Fruit fly (Drosophila melanogaster): Measurements from ENCODE around the gene Pdp.
A peak's percentile ranks its signal among the peaks of the same experiment; 100 is the strongest.

The Pdp gene

DNA sequence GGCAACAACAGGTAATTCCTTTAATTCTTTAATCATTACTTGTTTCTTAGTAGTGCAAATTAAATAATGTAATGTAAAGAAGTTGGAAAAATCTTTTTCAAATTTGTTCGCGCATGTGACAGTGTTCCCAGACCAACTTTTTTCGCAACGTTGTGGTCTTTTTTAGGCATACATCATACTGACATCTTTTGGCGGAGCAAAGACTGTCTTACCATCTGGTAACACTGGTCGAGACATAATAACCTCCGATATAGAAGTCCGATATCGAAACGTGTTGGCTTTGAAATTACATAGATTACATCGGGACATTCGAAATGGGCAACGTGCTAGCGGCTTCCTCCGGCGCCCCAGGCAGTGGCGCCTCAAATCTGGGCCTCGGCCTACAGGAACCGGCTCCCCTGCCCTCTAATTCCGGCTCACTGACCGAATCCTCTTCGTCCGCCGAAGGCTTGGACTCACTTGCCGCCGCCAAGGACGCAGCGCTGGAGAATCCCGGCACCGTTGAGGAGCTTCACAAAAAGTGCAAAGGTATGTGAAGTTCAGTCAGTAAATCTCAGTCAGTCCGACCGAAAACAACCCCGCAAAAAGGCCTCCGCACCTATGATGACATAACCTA is 2.8 kb upstream of the Pdp start (continued):
- TF ChIP-seq CG2875 (GFP tag; optimal IDR thresholded peaks at IDR 0.05) = no peak
- peak; percentile 18 for TF ChIP-seq CG17186 (GFP tag; optimal IDR thresholded peaks at IDR 0.05)
- TF ChIP-seq grn (GFP tag; optimal IDR thresholded peaks at IDR 0.05) = no peak
- TF ChIP-seq danr (GFP tag; IDR thresholded peaks at IDR 0.05) = no peak
- no peak for TF ChIP-seq CG18476 (GFP tag; optimal IDR thresholded peaks at IDR 0.05)
- TF ChIP-seq Sox102F (GFP tag; optimal IDR thresholded peaks at IDR 0.05) = no peak
- no peak for TF ChIP-seq crp (GFP tag; optimal IDR thresholded peaks at IDR 0.05)
- peak; percentile 24; the same call in 1 of the 2 replicates for TF ChIP-seq Rfx (GFP tag; IDR thresholded peaks at IDR 0.05)
- TF ChIP-seq Nf-YC (tag; optimal IDR thresholded peaks at IDR 0.05) = no peak
- peak; percentile 6 for TF ChIP-seq CG2712 (tag; optimal IDR thresholded peaks at IDR 0.05)
- TF ChIP-seq Med (GFP tag) = peak; percentile 81
- no peak for TF ChIP-seq run (tag; optimal IDR thresholded peaks at IDR 0.05)
- TF ChIP-seq Sin3A (optimal IDR thresholded peaks at IDR 0.05) = peak; percentile 44
- no peak for TF ChIP-seq CG14860 (GFP tag; IDR thresholded peaks at IDR 0.05; ENCODE audit: partially characterized antibody)
- TF ChIP-seq CG43689 (GFP tag; IDR thresholded peaks at IDR 0.05) = no peak
- peak; percentile 56 for TF ChIP-seq Sry-δ (GFP tag; optimal IDR thresholded peaks at IDR 0.05)
- TF ChIP-seq pnt (GFP tag; optimal IDR thresholded peaks at IDR 0.05) = no peak
- peak; percentile 17 for TF ChIP-seq p53 (GFP tag; optimal IDR thresholded peaks at IDR 0.05)
- TF ChIP-seq Lim3 (GFP tag; IDR thresholded peaks at IDR 0.05) = no peak
- TF ChIP-seq CG11093 (GFP tag; IDR thresholded peaks at IDR 0.05) = no peak
- no peak for TF ChIP-seq tio (GFP tag; optimal IDR thresholded peaks at IDR 0.05)
- 0 out of 4 replicates have a peak, but pooled peaks have one; percentile 41 for TF ChIP-seq Dll (GFP tag; IDR thresholded peaks at IDR 0.05; ENCODE audit: partially characterized antibody)
- TF ChIP-seq ase (GFP tag; IDR thresholded peaks at IDR 0.05) = no peak
- TF ChIP-seq hkb (optimal IDR thresholded peaks at IDR 0.05) = peak; percentile 1
- no peak for TF ChIP-seq hkb (GFP tag; IDR thresholded peaks at IDR 0.05)
- no peak for TF ChIP-seq HLH3B (GFP tag; IDR thresholded peaks at IDR 0.05)
- no peak for TF ChIP-seq fu2 (GFP tag; optimal IDR thresholded peaks at IDR 0.05)
- no peak for TF ChIP-seq CG10979 (tag; optimal IDR thresholded peaks at IDR 0.05)
- TF ChIP-seq CG14710 (tag; optimal IDR thresholded peaks at IDR 0.05) = peak; percentile 54
- TF ChIP-seq dmrt99B (tag; optimal IDR thresholded peaks at IDR 0.05) = no peak
- no peak for TF ChIP-seq Eip74EF (GFP tag; optimal IDR thresholded peaks at IDR 0.05)
- no peak for TF ChIP-seq Rx (GFP tag; IDR thresholded peaks at IDR 0.05)
- no peak for TF ChIP-seq Jarid2 (GFP tag; optimal IDR thresholded peaks at IDR 0.05)
- TF ChIP-seq CG11723 (GFP tag; optimal IDR thresholded peaks at IDR 0.05) = no peak
- TF ChIP-seq CG7987 (GFP tag; optimal IDR thresholded peaks at IDR 0.05) = no peak
- no peak for TF ChIP-seq CG33557 (GFP tag; optimal IDR thresholded peaks at IDR 0.05)
- TF ChIP-seq B-H2 (GFP tag; optimal IDR thresholded peaks at IDR 0.05) = peak; percentile 1
- TF ChIP-seq HLHmδ (GFP tag; optimal IDR thresholded peaks at IDR 0.05) = no peak
- peak; percentile 11 for TF ChIP-seq nmo (GFP tag; optimal IDR thresholded peaks at IDR 0.05)
- TF ChIP-seq mam (GFP tag; optimal IDR thresholded peaks at IDR 0.05) = no peak
- TF ChIP-seq hbn (GFP tag; IDR thresholded peaks at IDR 0.05; ENCODE audit: partially characterized antibody) = no peak
- no peak for TF ChIP-seq odd (GFP tag; optimal IDR thresholded peaks at IDR 0.05)
- TF ChIP-seq H15 (GFP tag; IDR thresholded peaks at IDR 0.05) = no peak
- no peak for TF ChIP-seq CG13624 (GFP tag; optimal IDR thresholded peaks at IDR 0.05)
- no peak for TF ChIP-seq Optix (GFP tag; IDR thresholded peaks at IDR 0.05)
- TF ChIP-seq CG4424 (GFP tag; optimal IDR thresholded peaks at IDR 0.05) = no peak
- no peak for TF ChIP-seq CG42726 (GFP tag; IDR thresholded peaks at IDR 0.05; ENCODE audit: partially characterized antibody)
- TF ChIP-seq aop (GFP tag; IDR thresholded peaks at IDR 0.05) = no peak
- peak; percentile 80 for TF ChIP-seq bigmax (GFP tag; optimal IDR thresholded peaks at IDR 0.05)
- no peak for TF ChIP-seq Usf (GFP tag; optimal IDR thresholded peaks at IDR 0.05)
- TF ChIP-seq CG10321 (GFP tag; IDR thresholded peaks at IDR 0.05) = no peak
